Fruit fly (Drosophila melanogaster) whole organism, embryonic: ENCODE data around the gene nonA.

Experiments
- Atf6 ChIP-seq: fragments of 200-800 bp; sonication (Bioruptor generic); IDR thresholded peaks from 2 replicates; pipeline ENCODE4 v1.3.6; 2022; ENCODE audit warnings: missing biosample characterization, missing genetic modification characterization
- CG11093 ChIP-seq: fragments of 200-800 bp; sonication (Bioruptor generic); IDR thresholded peaks from 3 replicates; pipeline ENCODE4 v1.3.6; 2022; ENCODE audit warnings: missing biosample characterization, missing genetic modification characterization
- CG11504 ChIP-seq: fragments of 200-800 bp; sonication (Bioruptor generic); optimal IDR thresholded peaks from 3 replicates; lab custom pipeline; 2019; ENCODE audit warnings: missing biosample characterization, mild to moderate bottlenecking, missing genetic modification characterization, moderate library complexity
- CG12236 ChIP-seq: fragments of 200-800 bp; sonication (Bioruptor generic); optimal IDR thresholded peaks from 2 replicates; lab custom pipeline; 2016; ENCODE audit warnings: missing biosample characterization, missing genetic modification characterization
- CG12769 ChIP-seq: fragments of 200-800 bp; sonication (Bioruptor generic); optimal IDR thresholded peaks from 2 replicates; lab custom pipeline; 2019; ENCODE audit warnings: missing biosample characterization, mild to moderate bottlenecking, missing genetic modification characterization, moderate library complexity
- CG13287 ChIP-seq: fragments of 200-800 bp; sonication (Bioruptor generic); IDR thresholded peaks from 2 replicates; pipeline ENCODE4 v1.3.6; 2022; ENCODE audit warnings: missing biosample characterization, missing genetic modification characterization; ENCODE audit not compliant: partially characterized antibody
- CG17186 ChIP-seq: fragments of 200-800 bp; sonication (Bioruptor generic); optimal IDR thresholded peaks from 3 replicates; lab custom pipeline; 2017; ENCODE audit warnings: missing biosample characterization, missing genetic modification reagents, missing genetic modification characterization
- CG1832 ChIP-seq: fragments of 200-800 bp; sonication (Bioruptor generic); optimal IDR thresholded peaks from 2 replicates; lab custom pipeline; 2017; ENCODE audit warnings: missing biosample characterization, mild to moderate bottlenecking, missing genetic modification characterization, inconsistent platforms
- CG2202 ChIP-seq: fragments of 200-800 bp; sonication (Bioruptor generic); optimal IDR thresholded peaks from 2 replicates; lab custom pipeline; 2018; ENCODE audit warnings: missing biosample characterization, mild to moderate bottlenecking, missing genetic modification characterization
- CG2678 ChIP-seq: fragments of 200-800 bp; sonication (Bioruptor generic); optimal IDR thresholded peaks from 3 replicates; lab custom pipeline; 2019; ENCODE audit warnings: missing biosample characterization, mild to moderate bottlenecking, missing genetic modification characterization, moderate library complexity
- CG30020 ChIP-seq: fragments of 200-800 bp; optimal IDR thresholded peaks from 2 replicates; lab custom pipeline; 2019; ENCODE audit warnings: missing biosample characterization, mild to moderate bottlenecking, missing genetic modification characterization, moderate library complexity
- CG32772 ChIP-seq: fragments of 200-800 bp; sonication (Bioruptor generic); IDR thresholded peaks from 2 replicates; pipeline ENCODE4 v1.3.6; 2022; ENCODE audit warnings: missing biosample characterization, missing genetic modification characterization
- CG3281 ChIP-seq: fragments of 200-800 bp; sonication (Bioruptor generic); optimal IDR thresholded peaks from 3 replicates; lab custom pipeline; 2017; ENCODE audit warnings: missing biosample characterization, mild to moderate bottlenecking, missing genetic modification characterization
- CG34422 ChIP-seq: fragments of 200-800 bp; sonication (Bioruptor generic); IDR thresholded peaks from 3 replicates; pipeline ENCODE4 v1.3.6; 2022; ENCODE audit warnings: missing biosample characterization, missing genetic modification characterization
- CG4282 ChIP-seq: fragments of 200-800 bp; sonication (Bioruptor generic); optimal IDR thresholded peaks from 2 replicates; lab custom pipeline; 2016; ENCODE audit warnings: missing biosample characterization, missing genetic modification characterization
- CG4707 ChIP-seq: fragments of 200-800 bp; sonication (Bioruptor generic); optimal IDR thresholded peaks from 2 replicates; lab custom pipeline; 2018; ENCODE audit warnings: missing biosample characterization, mild to moderate bottlenecking, missing genetic modification characterization, moderate library complexity
- CG7271 ChIP-seq: fragments of 200-800 bp; sonication (Bioruptor generic); optimal IDR thresholded peaks from 2 replicates; lab custom pipeline; 2018; ENCODE audit warnings: missing biosample characterization, mild to moderate bottlenecking, missing genetic modification characterization, moderate library complexity
- CG7839 ChIP-seq: fragments of 200-800 bp; sonication (Bioruptor generic); optimal IDR thresholded peaks from 3 replicates; lab custom pipeline; 2018; ENCODE audit warnings: missing biosample characterization, mild to moderate bottlenecking, missing genetic modification characterization, moderate library complexity
- CG7928 ChIP-seq: fragments of 200-800 bp; sonication (Bioruptor generic); optimal IDR thresholded peaks from 2 replicates; lab custom pipeline; 2017; ENCODE audit warnings: missing biosample characterization, mild to moderate bottlenecking, missing genetic modification characterization
- CG8281 ChIP-seq: fragments of 200-800 bp; sonication (Bioruptor generic); optimal IDR thresholded peaks from 2 replicates; lab custom pipeline; 2018; ENCODE audit warnings: missing biosample characterization, mild to moderate bottlenecking, missing genetic modification characterization, moderate library complexity
- CG9817 ChIP-seq: fragments of 200-800 bp; sonication (Bioruptor generic); optimal IDR thresholded peaks from 2 replicates; lab custom pipeline; 2018; ENCODE audit warnings: missing biosample characterization, mild to moderate bottlenecking, missing genetic modification characterization, moderate library complexity
- Dip3 ChIP-seq: fragments of 200-800 bp; sonication (Bioruptor generic); optimal IDR thresholded peaks from 3 replicates; lab custom pipeline; 2016; ENCODE audit warnings: missing biosample characterization, missing genetic modification characterization
- Drgx ChIP-seq: fragments of 200-800 bp; sonication (Bioruptor generic); IDR thresholded peaks from 2 replicates; pipeline ENCODE4 v1.3.6; 2022; ENCODE audit warnings: missing biosample characterization, missing genetic modification characterization
- Eip74EF ChIP-seq, 2 experiments: fragments of 200-800 bp in 1 of 2; fragments of >200 bp in 1 of 2; sonication (Bioruptor generic) in 1 of 2; optimal IDR thresholded peaks; 2 replicates each; lab custom pipeline; 2017 to 2019; ENCODE audit warnings: missing biosample characterization in 2 of 2, missing genetic modification characterization in 2 of 2, mild to moderate bottlenecking in 1 of 2, moderate library complexity in 1 of 2
- Gug ChIP-seq: fragments of 200-800 bp; sonication (Bioruptor generic); IDR thresholded peaks from 4 replicates; pipeline ENCODE4 v1.3.6; 2022; ENCODE audit warnings: missing biosample characterization, missing genetic modification characterization
- Hmx ChIP-seq: fragments of 200-800 bp; sonication (Bioruptor generic); optimal IDR thresholded peaks from 2 replicates; lab custom pipeline; 2016; ENCODE audit warnings: missing biosample characterization, missing genetic modification characterization
- Mes4 ChIP-seq: fragments of 200-800 bp; sonication (Bioruptor generic); optimal IDR thresholded peaks from 2 replicates; lab custom pipeline; 2016; ENCODE audit warnings: missing biosample characterization, missing genetic modification characterization
- Mrtf ChIP-seq: fragments of 200-800 bp; sonication (Bioruptor generic); IDR thresholded peaks from 3 replicates; pipeline ENCODE4 v1.3.6; 2022; ENCODE audit warnings: missing biosample characterization, missing genetic modification characterization
- NC2β ChIP-seq: fragments of 200-800 bp; sonication (Bioruptor generic); optimal IDR thresholded peaks from 2 replicates; lab custom pipeline; 2016; ENCODE audit warnings: missing biosample characterization, missing genetic modification characterization
- Ravus ChIP-seq: fragments of 200-800 bp; sonication (Bioruptor generic); IDR thresholded peaks from 2 replicates; pipeline ENCODE4 v1.3.6; 2022; ENCODE audit warnings: missing biosample characterization, missing genetic modification characterization
- Sox100B ChIP-seq: fragments of 200-800 bp; sonication (Bioruptor generic); optimal IDR thresholded peaks from 3 replicates; lab custom pipeline; 2018; ENCODE audit warnings: missing biosample characterization, mild to moderate bottlenecking, missing genetic modification characterization
- Xbp1 ChIP-seq: fragments of 200-800 bp; sonication (Bioruptor generic); optimal IDR thresholded peaks from 3 replicates; lab custom pipeline; 2016; ENCODE audit warnings: missing biosample characterization, mild to moderate bottlenecking, missing genetic modification characterization
- bab2 ChIP-seq: fragments of 200-800 bp; sonication (Bioruptor generic); optimal IDR thresholded peaks from 2 replicates; lab custom pipeline; 2016; ENCODE audit warnings: missing biosample characterization, missing genetic modification characterization
- bowl ChIP-seq: fragments of 200-800 bp; sonication (Bioruptor generic); IDR thresholded peaks from 2 replicates; pipeline ENCODE4 v1.3.6; 2022; ENCODE audit warnings: missing biosample characterization, missing genetic modification characterization
- ci ChIP-seq: fragments of 200-800 bp; sonication (Bioruptor generic); IDR thresholded peaks from 3 replicates; pipeline ENCODE4 v1.3.6; 2022; ENCODE audit warnings: missing biosample characterization, missing genetic modification characterization
- crp ChIP-seq, 2 experiments: fragments of 200-800 bp; sonication (Bioruptor generic); optimal IDR thresholded peaks; 2 replicates in 1 of 2; 3 replicates in 1 of 2; lab custom pipeline; 2017; ENCODE audit warnings: missing biosample characterization in 2 of 2, missing genetic modification characterization in 2 of 2, mild to moderate bottlenecking in 1 of 2, moderate library complexity in 1 of 2
- fd64A ChIP-seq: fragments of 200-800 bp; sonication (Bioruptor generic); optimal IDR thresholded peaks from 3 replicates; lab custom pipeline; 2018; ENCODE audit warnings: missing biosample characterization, mild to moderate bottlenecking, missing genetic modification characterization
- fd96Cb ChIP-seq: fragments of 200-800 bp; sonication (Bioruptor generic); optimal IDR thresholded peaks from 2 replicates; lab custom pipeline; 2018; ENCODE audit warnings: missing biosample characterization, mild to moderate bottlenecking, missing genetic modification characterization, moderate library complexity
- kah ChIP-seq: fragments of 200-800 bp; sonication (Bioruptor generic); optimal IDR thresholded peaks from 2 replicates; lab custom pipeline; 2018; ENCODE audit warnings: missing biosample characterization, mild to moderate bottlenecking, missing genetic modification characterization
- sc ChIP-seq, 3 experiments: fragments of >200 bp in 2 of 3; fragments of 200-800 bp in 1 of 3; sonication (Bioruptor generic) in 1 of 3; optimal IDR thresholded peaks; 2 replicates in 2 of 3; 3 replicates in 1 of 3; lab custom pipeline; 2017; ENCODE audit warnings: mild to moderate bottlenecking in 1 of 3, missing biosample characterization in 1 of 3, missing genetic modification characterization in 1 of 3, missing genetic modification reagents in 1 of 3
- stwl ChIP-seq: fragments of 200-800 bp; sonication (Bioruptor generic); optimal IDR thresholded peaks from 3 replicates; lab custom pipeline; 2018; ENCODE audit warnings: missing biosample characterization, mild to moderate bottlenecking, missing genetic modification characterization, moderate library complexity
- tna ChIP-seq: fragments of 200-800 bp; sonication (Bioruptor generic); IDR thresholded peaks from 2 replicates; pipeline ENCODE4 v1.3.6; 2022; ENCODE audit warnings: missing biosample characterization, missing genetic modification characterization; ENCODE audit not compliant: partially characterized antibody
- wek ChIP-seq: fragments of 200-800 bp; sonication (Bioruptor generic); optimal IDR thresholded peaks from 3 replicates; lab custom pipeline; 2018; ENCODE audit warnings: missing biosample characterization, mild to moderate bottlenecking, missing genetic modification characterization, moderate library complexity

The nonA gene

DNA sequence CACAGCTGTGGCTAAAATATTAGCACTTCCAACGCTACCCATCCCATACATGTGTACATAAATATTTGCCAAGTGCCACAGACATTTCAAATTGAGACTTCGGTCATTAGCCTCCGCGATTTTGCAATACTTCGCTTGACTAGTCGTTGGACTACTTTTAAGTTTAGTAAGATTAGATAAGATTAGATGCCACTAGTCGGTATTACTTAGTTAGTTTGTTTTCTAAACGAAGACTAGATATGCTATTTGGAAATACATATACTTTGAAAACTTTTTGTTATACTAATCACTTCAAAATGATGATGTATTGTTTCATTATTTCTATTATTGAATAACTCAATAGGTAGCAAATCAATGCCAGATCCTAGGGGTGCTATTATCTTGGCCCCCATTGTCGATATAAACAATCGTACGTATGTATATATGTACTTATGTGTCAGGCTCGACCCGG is 24.6 kb downstream of the nonA start (continued):
- no peak for TF ChIP-seq CG4282 (GFP tag; lab: Kevin White, UChicago)
- peak; percentile 53 for TF ChIP-seq CG11504
- TF ChIP-seq Drgx (GFP tag; lab: Robert Waterston, UW): peak; percentile 50; the same call in 1 of the 2 replicates
- no peak for TF ChIP-seq CG34422 (GFP tag; lab: Robert Waterston, UW)
- no peak for TF ChIP-seq kah
- no peak for TF ChIP-seq CG30020 (tag; lab: Kevin White, UChicago)
- TF ChIP-seq wek (GFP tag; lab: Kevin White, UChicago): no peak
- peak; percentile 35 for TF ChIP-seq Sox100B (GFP tag; lab: Kevin White, UChicago)
- TF ChIP-seq CG1832 (GFP tag; lab: Kevin White, UChicago): no peak
- TF ChIP-seq CG4707 (GFP tag; lab: Kevin White, UChicago): no peak
- no peak for TF ChIP-seq CG11093 (GFP tag; lab: Robert Waterston, UW)
- peak; percentile 63 for TF ChIP-seq CG3281 (GFP tag; lab: Kevin White, UChicago)
- TF ChIP-seq sc (optimal IDR thresholded peaks at IDR 0.05; lab: Kevin White, UChicago): no peak
- TF ChIP-seq sc (GFP tag; optimal IDR thresholded peaks at IDR 0.05; lab: Kevin White, UChicago): no peak
- TF ChIP-seq CG8281: no peak
- TF ChIP-seq ci (GFP tag; lab: Robert Waterston, UW): no peak
- no peak for TF ChIP-seq CG9817 (tag; lab: Kevin White, UChicago)
- peak; percentile 1 for TF ChIP-seq Xbp1 (GFP tag; lab: Kevin White, UChicago)
- TF ChIP-seq NC2β (GFP tag; lab: Kevin White, UChicago): no peak
- TF ChIP-seq CG7839: peak; percentile 62
- TF ChIP-seq CG17186 (GFP tag; lab: Kevin White, UChicago): no peak
- no peak for TF ChIP-seq fd64A (GFP tag; lab: Kevin White, UChicago)
- TF ChIP-seq CG2678: peak; percentile 68
- TF ChIP-seq CG2202 (tag; lab: Kevin White, UChicago): no peak
- no peak for TF ChIP-seq bowl (GFP tag; lab: Robert Waterston, UW)
- no peak for TF ChIP-seq crp (GFP tag; optimal IDR thresholded peaks at IDR 0.05; lab: Kevin White, UChicago)
- TF ChIP-seq CG32772 (GFP tag; lab: Robert Waterston, UW): no peak
- TF ChIP-seq bab2 (GFP tag; lab: Kevin White, UChicago): peak; percentile 38
- no peak for TF ChIP-seq Gug
- TF ChIP-seq Mes4 (GFP tag; lab: Kevin White, UChicago): no peak
- no peak for TF ChIP-seq stwl (tag; lab: Kevin White, UChicago)
- no peak for TF ChIP-seq tna
- TF ChIP-seq Atf6 (GFP tag; lab: Robert Waterston, UW): peak; percentile 51; the same call in 1 of the 2 replicates
- TF ChIP-seq CG7271: no peak
- no peak for TF ChIP-seq CG12236 (GFP tag; lab: Kevin White, UChicago)
- no peak for TF ChIP-seq Ravus (GFP tag; lab: Robert Waterston, UW)
- TF ChIP-seq fd96Cb (tag; lab: Kevin White, UChicago): peak; percentile 2
- no peak for TF ChIP-seq Mrtf (GFP tag; lab: Robert Waterston, UW)
- peak; percentile 12 for TF ChIP-seq CG7928 (GFP tag; lab: Kevin White, UChicago)
- TF ChIP-seq CG13287 (GFP tag; lab: Robert Waterston, UW): no peak
- TF ChIP-seq CG12769 (tag; lab: Kevin White, UChicago): no peak
- no peak for TF ChIP-seq Hmx (GFP tag; lab: Kevin White, UChicago)
- peak; percentile 37 for TF ChIP-seq Dip3 (GFP tag; lab: Kevin White, UChicago)
- peak in 1 of 2 experiments; percentile 37 for TF ChIP-seq Eip74EF (GFP tag; optimal IDR thresholded peaks at IDR 0.05; lab: Kevin White, UChicago)
